Worm (Caenorhabditis elegans) whole organism, L2 larva: ENCODE measurements around the gene cbp-2.

ENCODE experiments used
- C34F6.9 ChIP-seq: fragments of 150-350 bp; optimal IDR thresholded peaks from 2 replicates; lab custom pipeline; 2014; ENCODE audit warnings: missing biosample characterization, missing genetic modification characterization
- R02D3.7 ChIP-seq: fragments of 150-350 bp; optimal IDR thresholded peaks from 2 replicates; lab custom pipeline; 2014; ENCODE audit warnings: missing biosample characterization, missing genetic modification characterization
- Y55F3AM.14 ChIP-seq: fragments of 200-800 bp; sonication (Bioruptor generic); optimal IDR thresholded peaks from 2 replicates; lab custom pipeline; 2018; ENCODE audit warnings: mild to moderate bottlenecking, missing genetic modification characterization, missing compliant biosample characterization
- ZK546.5 ChIP-seq: sonication (generic microtip); optimal IDR thresholded peaks from 2 replicates; lab custom pipeline; 2017; ENCODE audit warnings: missing biosample characterization, missing genetic modification characterization
- alr-1 ChIP-seq: fragments of 150-350 bp; optimal IDR thresholded peaks from 2 replicates; lab custom pipeline; 2014; ENCODE audit warnings: missing biosample characterization, missing genetic modification characterization
- ama-1 ChIP-seq: fragments of 150-350 bp; optimal IDR thresholded peaks from 2 replicates; lab custom pipeline; 2018; ENCODE audit warnings: inconsistent platforms
- blmp-1 ChIP-seq: sonication (generic microtip); optimal IDR thresholded peaks from 2 replicates; lab custom pipeline; 2017; ENCODE audit warnings: missing genetic modification characterization, mild to moderate bottlenecking, missing compliant biosample characterization, antibody characterized with exemption, moderate library complexity; ENCODE audit not compliant: insufficient read depth
- ceh-16 ChIP-seq: fragments of 150-350 bp; optimal IDR thresholded peaks from 2 replicates; lab custom pipeline; 2014; ENCODE audit warnings: missing biosample characterization, missing genetic modification characterization
- crh-2 ChIP-seq: sonication (generic microtip); optimal IDR thresholded peaks from 2 replicates; lab custom pipeline; 2017; ENCODE audit warnings: missing biosample characterization, missing genetic modification characterization
- dmd-4 ChIP-seq: sonication (generic microtip); optimal IDR thresholded peaks from 2 replicates; lab custom pipeline; 2017; ENCODE audit warnings: missing biosample characterization, missing genetic modification characterization
- egl-27 ChIP-seq: sonication (generic microtip); optimal IDR thresholded peaks from 3 replicates; lab custom pipeline; 2017; ENCODE audit warnings: missing biosample characterization, missing genetic modification reagents, missing genetic modification characterization
- elt-3 ChIP-seq: sonication (generic microtip); optimal IDR thresholded peaks from 2 replicates; lab custom pipeline; 2017; ENCODE audit warnings: missing biosample characterization, missing genetic modification characterization
- lin-11 ChIP-seq: fragments of 150-350 bp; sonication (generic microtip); optimal IDR thresholded peaks from 2 replicates; lab custom pipeline; 2014; ENCODE audit warnings: missing biosample characterization, missing genetic modification characterization, inconsistent platforms, mixed read lengths
- lsy-2 ChIP-seq, 2 experiments: fragments of 150-350 bp in 1 of 2; sonication (generic microtip) in 1 of 2; optimal IDR thresholded peaks; 2 replicates each; lab custom pipeline; 2014 to 2017; ENCODE audit warnings: missing biosample characterization in 2 of 2, missing genetic modification characterization in 2 of 2
- mab-5 ChIP-seq: fragments of 150-350 bp; optimal IDR thresholded peaks from 2 replicates; lab custom pipeline; 2014; ENCODE audit warnings: missing biosample characterization, missing genetic modification characterization
- mbf-1 ChIP-seq: sonication (generic microtip); optimal IDR thresholded peaks from 2 replicates; lab custom pipeline; 2017; ENCODE audit warnings: missing biosample characterization, missing genetic modification characterization
- nhr-10 ChIP-seq: sonication (generic microtip); optimal IDR thresholded peaks from 2 replicates; lab custom pipeline; 2017; ENCODE audit warnings: missing biosample characterization, missing genetic modification characterization
- nhr-11 ChIP-seq: fragments of 150-350 bp; optimal IDR thresholded peaks from 2 replicates; lab custom pipeline; 2014; ENCODE audit warnings: missing biosample characterization, missing genetic modification characterization
- nhr-12 ChIP-seq: fragments of 150-350 bp; optimal IDR thresholded peaks from 2 replicates; lab custom pipeline; 2014; ENCODE audit warnings: missing biosample characterization, missing genetic modification characterization
- nhr-21 ChIP-seq: fragments of 150-350 bp; optimal IDR thresholded peaks from 2 replicates; lab custom pipeline; 2014; ENCODE audit warnings: missing biosample characterization, missing genetic modification characterization
- nhr-237 ChIP-seq: fragments of 150-350 bp; optimal IDR thresholded peaks from 2 replicates; lab custom pipeline; 2014; ENCODE audit warnings: missing biosample characterization, missing genetic modification characterization
- nhr-25 ChIP-seq: fragments of 150-350 bp; sonication (generic microtip); optimal IDR thresholded peaks from 3 replicates; lab custom pipeline; 2014; ENCODE audit warnings: missing biosample characterization, missing genetic modification characterization
- nhr-6 ChIP-seq: fragments of 150-350 bp; optimal IDR thresholded peaks from 2 replicates; lab custom pipeline; 2014; ENCODE audit warnings: missing biosample characterization, missing genetic modification characterization
- nhr-77 ChIP-seq: fragments of 150-350 bp; optimal IDR thresholded peaks from 2 replicates; lab custom pipeline; 2014; ENCODE audit warnings: missing biosample characterization, missing genetic modification characterization
- peb-1 ChIP-seq: fragments of 150-350 bp; optimal IDR thresholded peaks from 2 replicates; lab custom pipeline; 2014; ENCODE audit warnings: missing biosample characterization, missing genetic modification characterization
- sem-4 ChIP-seq: fragments of 150-350 bp; optimal IDR thresholded peaks from 2 replicates; lab custom pipeline; 2014; ENCODE audit warnings: missing biosample characterization, missing genetic modification reagents, missing genetic modification characterization
- sma-3 ChIP-seq: sonication (generic microtip); optimal IDR thresholded peaks from 2 replicates; lab custom pipeline; 2016; ENCODE audit warnings: missing genetic modification reagents, missing genetic modification characterization, missing compliant biosample characterization
- sma-9 ChIP-seq, 2 experiments: fragments of 150-350 bp in 1 of 2; sonication (generic microtip) in 1 of 2; optimal IDR thresholded peaks; 2 replicates each; lab custom pipeline; 2014 to 2016; ENCODE audit warnings: missing genetic modification characterization in 2 of 2, mild to moderate bottlenecking in 1 of 2, missing biosample characterization in 1 of 2, missing compliant biosample characterization in 1 of 2, missing genetic modification reagents in 1 of 2, moderate library complexity in 1 of 2
- unc-39 ChIP-seq: fragments of 150-350 bp; optimal IDR thresholded peaks from 2 replicates; lab custom pipeline; 2014; ENCODE audit warnings: missing biosample characterization, missing genetic modification characterization
- unc-62 ChIP-seq: fragments of 150-350 bp; optimal IDR thresholded peaks from 2 replicates; lab custom pipeline; 2014; ENCODE audit warnings: missing biosample characterization, missing genetic modification reagents, missing genetic modification characterization
- zag-1 ChIP-seq: fragments of 150-350 bp; optimal IDR thresholded peaks from 2 replicates; lab custom pipeline; 2014; ENCODE audit warnings: missing biosample characterization, missing genetic modification characterization
- ztf-1 ChIP-seq: fragments of 200-800 bp; sonication (Bioruptor generic); conservative IDR thresholded peaks from 2 replicates; pipeline ENCODE4 v1.3.6; 2022; ENCODE audit warnings: missing genetic modification characterization, missing compliant biosample characterization
- ztf-11 ChIP-seq: sonication (generic microtip); optimal IDR thresholded peaks from 2 replicates; lab custom pipeline; 2017; ENCODE audit warnings: missing biosample characterization, missing genetic modification characterization
- ztf-4 ChIP-seq: fragments of 150-350 bp; optimal IDR thresholded peaks from 2 replicates; lab custom pipeline; 2014; ENCODE audit warnings: missing biosample characterization, missing genetic modification characterization

cbp-2 gene

DNA sequence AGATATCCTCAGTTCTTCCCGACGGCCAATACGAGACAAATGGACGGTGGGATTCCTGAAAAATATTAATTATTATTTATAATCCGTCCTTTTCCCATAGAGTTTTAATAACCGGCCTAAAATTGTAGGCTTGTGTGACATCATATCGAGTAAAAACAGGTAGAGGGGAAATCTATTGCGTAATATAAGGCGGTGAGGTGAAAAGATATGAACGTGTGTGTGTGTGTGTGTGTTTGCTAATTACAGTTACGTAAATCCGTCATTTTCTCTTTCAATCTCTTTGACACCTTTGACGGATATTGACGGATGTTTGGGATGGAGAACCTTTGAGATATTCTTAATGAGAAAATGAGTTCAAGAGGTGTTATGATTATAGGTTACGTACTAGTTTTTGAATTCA is 42.5 kb downstream of the cbp-2 start:
- no peak for TF ChIP-seq alr-1 (tag; lab: Kevin White, UChicago)
- no peak for TF ChIP-seq sem-4 (tag; lab: Kevin White, UChicago)
- TF ChIP-seq sma-3 (GFP tag; lab: Kevin White, UChicago): no peak
- TF ChIP-seq zag-1 (tag; lab: Kevin White, UChicago): no peak
- no peak for TF ChIP-seq dmd-4 (tag; lab: Kevin White, UChicago)
- no peak for TF ChIP-seq blmp-1 (tag; lab: Kevin White, UChicago)
- TF ChIP-seq R02D3.7: no peak
- no peak for TF ChIP-seq Y55F3AM.14 (GFP tag; lab: Kevin White, UChicago)
- no peak for TF ChIP-seq lsy-2 (tag; optimal IDR thresholded peaks at IDR 0.05; lab: Kevin White, UChicago)
- TF ChIP-seq unc-39 (tag; lab: Kevin White, UChicago): no peak
- TF ChIP-seq ztf-1 (GFP tag; lab: Robert Waterston, UW): no peak
- no peak for TF ChIP-seq nhr-237 (tag; lab: Kevin White, UChicago)
- TF ChIP-seq, all 48 proteins: peak for 0

DNA sequence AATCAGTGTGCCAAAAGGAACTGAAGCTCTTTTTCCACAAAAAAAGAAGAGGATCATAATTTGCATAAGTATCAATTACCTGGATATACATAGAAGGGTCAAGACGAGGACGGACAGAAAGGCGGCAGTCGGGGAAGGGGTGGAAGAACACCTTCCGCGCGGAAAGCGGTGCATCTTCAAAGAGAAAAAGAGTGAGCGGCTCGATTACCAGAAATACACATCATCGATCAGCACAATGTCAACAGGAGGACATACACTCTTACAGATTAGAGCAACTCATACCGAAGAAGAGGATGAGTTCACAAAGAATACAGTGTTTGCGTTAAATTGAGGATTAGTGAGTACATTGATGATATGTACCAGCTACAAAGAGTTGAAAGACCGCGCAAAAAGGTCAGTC is 46.4 kb downstream of the cbp-2 start:
- TF ChIP-seq ZK546.5 (tag; lab: Kevin White, UChicago) (no peak), nhr-25 (tag; lab: Kevin White, UChicago) (no peak), nhr-12 (tag; lab: Kevin White, UChicago) (no peak), mbf-1 (no peak), ztf-11 (tag; lab: Kevin White, UChicago) (no peak), unc-62 (GFP tag; lab: Kevin White, UChicago) (no peak), alr-1 (tag; lab: Kevin White, UChicago) (no peak), elt-3 (tag; lab: Kevin White, UChicago) (no peak), crh-2 (tag; lab: Kevin White, UChicago) (no peak), peb-1 (tag; lab: Kevin White, UChicago) (no peak)

DNA sequence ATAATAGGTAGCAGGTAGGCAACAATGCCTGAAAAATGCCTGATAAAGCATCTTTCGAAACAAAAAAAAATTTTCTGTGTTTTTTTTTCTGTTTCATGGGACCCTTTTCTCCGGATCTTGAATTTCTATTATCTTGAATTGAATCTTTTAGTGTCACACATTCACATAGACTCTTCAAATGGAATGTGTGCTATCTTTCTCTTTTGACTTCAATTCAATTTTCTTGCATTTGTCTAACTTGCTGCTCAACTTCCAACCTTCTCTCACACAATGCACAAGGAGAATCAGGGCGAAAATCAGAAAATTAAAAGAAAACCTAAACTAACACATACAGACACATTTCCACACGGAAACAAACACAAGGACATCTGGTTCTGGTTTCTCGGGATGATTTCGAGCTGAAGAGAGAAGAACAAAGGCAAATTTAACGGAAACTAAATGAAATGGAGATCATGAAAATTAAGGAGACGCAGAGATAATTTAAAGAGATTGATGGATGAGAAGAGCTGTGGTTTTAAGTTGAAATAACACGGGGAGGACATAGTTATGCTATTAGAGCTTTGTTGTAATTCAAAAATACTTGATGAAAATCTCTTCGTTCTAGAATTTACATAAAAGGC is 49.3 kb downstream of the cbp-2 start:
- TF ChIP-seq elt-3 (tag; lab: Kevin White, UChicago) (no peak), egl-27 (tag; lab: Kevin White, UChicago) (no peak), Y55F3AM.14 (GFP tag; lab: Kevin White, UChicago) (no peak), mbf-1 (no peak), mab-5 (tag; lab: Kevin White, UChicago) (no peak), lin-11 (tag; lab: Kevin White, UChicago) (no peak), nhr-10 (tag; lab: Kevin White, UChicago) (no peak), ama-1 (lab: Kevin White, UChicago) (no peak)

DNA sequence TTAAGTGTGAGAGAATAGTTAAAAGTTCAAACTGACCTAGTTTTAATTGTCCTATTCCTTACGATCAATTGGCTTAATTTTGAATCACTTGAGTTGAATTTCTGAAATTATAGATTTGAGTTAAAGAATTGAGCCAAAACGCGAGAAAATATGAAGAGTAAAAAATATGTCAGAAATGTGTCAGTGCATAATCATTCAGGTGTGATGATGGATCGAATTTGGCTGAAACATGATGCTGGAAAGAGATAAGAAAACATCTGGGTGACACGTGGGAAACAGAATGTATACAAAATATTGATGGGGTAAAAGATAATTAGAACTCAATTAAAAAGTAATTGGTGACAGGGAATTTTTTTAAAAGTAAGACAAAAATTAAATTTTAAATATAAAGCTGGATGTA is 50.8 kb downstream of the cbp-2 start, which contains the start of gene R10E12.2:
TSS of gene R10E12.2 (minus strand) at position 101 of the 400 bp plus-strand sequence.
- TF ChIP-seq sma-9 (GFP tag; optimal IDR thresholded peaks at IDR 0.05; lab: Kevin White, UChicago) (no peak), sma-9 (tag; optimal IDR thresholded peaks at IDR 0.05; lab: Kevin White, UChicago) (no peak), R02D3.7 (no peak), C34F6.9 (tag; lab: Kevin White, UChicago) (no peak), lsy-2 (tag; optimal IDR thresholded peaks at IDR 0.05; lab: Kevin White, UChicago) (no peak), dmd-4 (tag; lab: Kevin White, UChicago) (no peak), nhr-21 (tag; lab: Kevin White, UChicago) (no peak), ztf-4 (tag; lab: Kevin White, UChicago) (no peak), nhr-11 (tag; lab: Kevin White, UChicago) (no peak), unc-62 (GFP tag; lab: Kevin White, UChicago) (no peak), nhr-10 (tag; lab: Kevin White, UChicago) (no peak), nhr-77 (tag; lab: Kevin White, UChicago) (no peak), crh-2 (tag; lab: Kevin White, UChicago) (no peak), blmp-1 (tag; lab: Kevin White, UChicago) (no peak), zag-1 (tag; lab: Kevin White, UChicago) (no peak), elt-3 (tag; lab: Kevin White, UChicago) (no peak), ama-1 (lab: Kevin White, UChicago) (no peak), nhr-6 (no peak), ceh-16 (tag; lab: Kevin White, UChicago) (no peak), unc-39 (tag; lab: Kevin White, UChicago) (no peak)
